Fruit fly (Drosophila melanogaster): Measurements from ENCODE around the gene CG14647.

dm6 chr3R:4359625-4360024, 40.7 kb upstream of the CG14647 start, which contains the start of gene CG1090:
- no peak for TF ChIP-seq usp (GFP tag; optimal IDR thresholded peaks at IDR 0.05)
- TF ChIP-seq EcR (GFP tag; optimal IDR thresholded peaks at IDR 0.05), result no peak
- TF ChIP-seq psq (optimal IDR thresholded peaks at IDR 0.05), result no peak
- no peak for TF ChIP-seq pan (optimal IDR thresholded peaks at IDR 0.05)
